Fruit fly (Drosophila melanogaster): ENCODE results near the gene CG4558.

DNA sequence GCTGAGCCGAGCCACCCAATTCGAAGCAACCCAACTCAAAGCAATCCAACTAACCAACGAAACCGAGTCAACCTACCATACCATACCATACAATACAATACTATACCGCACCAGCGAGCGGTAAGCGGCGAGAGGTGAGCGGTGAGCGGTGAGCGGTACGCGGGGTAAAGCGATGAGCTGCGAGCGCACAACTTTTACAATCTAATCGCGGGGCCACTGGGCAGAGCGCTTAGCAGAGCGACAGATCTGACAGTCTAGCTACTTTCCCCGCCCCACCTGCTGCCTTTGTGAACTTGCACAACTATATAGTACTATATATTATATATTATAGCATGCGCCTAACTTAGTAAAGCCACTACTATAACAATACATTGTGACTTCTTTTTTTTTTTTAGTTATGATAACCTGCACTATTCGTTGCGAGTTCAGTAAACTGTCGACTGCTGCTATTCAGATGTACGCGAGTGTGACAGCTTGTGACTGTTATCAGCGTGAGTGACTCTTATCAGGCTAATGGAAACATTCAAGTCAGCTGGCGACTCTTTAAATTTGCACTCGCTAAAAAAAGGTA, 48.8 kb upstream of the CG4558 start:
- TF ChIP-seq usp (GFP tag; optimal IDR thresholded peaks at IDR 0.05) = no peak
- no peak for TF ChIP-seq CG8478 (optimal IDR thresholded peaks at IDR 0.05)
- TF ChIP-seq EcR (GFP tag; optimal IDR thresholded peaks at IDR 0.05) = no peak
- TF ChIP-seq pan (optimal IDR thresholded peaks at IDR 0.05) = no peak
- TF ChIP-seq Dll (optimal IDR thresholded peaks at IDR 0.05) = no peak
